Worm (Caenorhabditis elegans): ENCODE data around the gene Y34B4A.4.

ce11 chrX:5249603-5250002 lies 14.5 kb upstream of the Y34B4A.4 start, which contains the start of gene Y34B4A.10:
- TF ChIP-seq nhr-6 (tag; optimal IDR thresholded peaks at IDR 0.05) (no peak), elt-1 (tag; optimal IDR thresholded peaks at IDR 0.05) (no peak), lin-11 (tag; optimal IDR thresholded peaks at IDR 0.05) (no peak), nhr-11 (tag; optimal IDR thresholded peaks at IDR 0.05) (no peak), aly-2 (tag; optimal IDR thresholded peaks at IDR 0.05) (no peak), lin-39 (tag; optimal IDR thresholded peaks at IDR 0.05) (no peak), nhr-77 (tag; optimal IDR thresholded peaks at IDR 0.05) (no peak)

Measured in whole organism, L2 larva.